Worm (Caenorhabditis elegans) whole organism, early embryonic: ENCODE results near the gene phb-2.

ENCODE experiments used
- B0310.2 ChIP-seq: sonication (generic microtip); optimal IDR thresholded peaks from 2 replicates; lab custom pipeline; 2016; ENCODE audit warnings: mild to moderate bottlenecking, missing genetic modification characterization, missing compliant biosample characterization
- F13C5.2 ChIP-seq: sonication (generic microtip); optimal IDR thresholded peaks from 2 replicates; lab custom pipeline; 2017; ENCODE audit warnings: mild to moderate bottlenecking, missing genetic modification characterization, inconsistent platforms, missing compliant biosample characterization
- ama-1 ChIP-seq: fragments of 150-350 bp; optimal IDR thresholded peaks from 2 replicates; lab custom pipeline; 2014
- ceh-13 ChIP-seq: fragments of 200-800 bp; sonication (Bioruptor generic); optimal IDR thresholded peaks from 2 replicates; lab custom pipeline; 2018; ENCODE audit warnings: mild to moderate bottlenecking, missing genetic modification characterization, missing compliant biosample characterization
- ceh-36 ChIP-seq: sonication (generic microtip); optimal IDR thresholded peaks from 2 replicates; lab custom pipeline; 2016; ENCODE audit warnings: missing genetic modification characterization, inconsistent platforms, missing compliant biosample characterization
- flt-1 ChIP-seq: fragments of 200-800 bp; sonication (Bioruptor generic); IDR thresholded peaks from 2 replicates; pipeline ENCODE4 v1.3.6; 2022; ENCODE audit warnings: missing genetic modification characterization, missing compliant biosample characterization
- hmbx-1 ChIP-seq: sonication (generic microtip); optimal IDR thresholded peaks from 2 replicates; lab custom pipeline; 2016; ENCODE audit warnings: mild to moderate bottlenecking, missing genetic modification characterization, missing compliant biosample characterization
- hmg-4 ChIP-seq: fragments of 200-800 bp; sonication (Bioruptor generic); optimal IDR thresholded peaks from 2 replicates; lab custom pipeline; 2018; ENCODE audit warnings: mild to moderate bottlenecking, missing genetic modification characterization, missing compliant biosample characterization
- hnd-1 ChIP-seq: sonication (generic microtip); optimal IDR thresholded peaks from 2 replicates; lab custom pipeline; 2016; ENCODE audit warnings: missing genetic modification characterization, missing compliant biosample characterization
- pes-1 ChIP-seq: fragments of 200-800 bp; sonication (Bioruptor generic); IDR thresholded peaks from 2 replicates; pipeline ENCODE4 v1.3.6; 2022; ENCODE audit warnings: missing genetic modification reagents, missing genetic modification characterization, missing compliant biosample characterization
- sea-1 ChIP-seq: fragments of 200-800 bp; sonication (Bioruptor generic); conservative IDR thresholded peaks from 2 replicates; pipeline ENCODE4 v1.3.6; 2022; ENCODE audit warnings: missing genetic modification characterization, missing compliant biosample characterization
- tbx-11 ChIP-seq: fragments of 200-800 bp; sonication (Bioruptor generic); IDR thresholded peaks from 2 replicates; pipeline ENCODE4 v1.3.6; 2022; ENCODE audit warnings: missing genetic modification characterization, missing compliant biosample characterization
- tbx-37 ChIP-seq: fragments of 200-800 bp; sonication (Bioruptor generic); conservative IDR thresholded peaks from 2 replicates; pipeline ENCODE4 v1.3.6; 2022; ENCODE audit warnings: missing genetic modification reagents, missing genetic modification characterization, missing compliant biosample characterization
- tra-4 ChIP-seq: sonication (generic microtip); optimal IDR thresholded peaks from 2 replicates; lab custom pipeline; 2017; ENCODE audit warnings: missing genetic modification characterization, missing compliant biosample characterization

DNA sequence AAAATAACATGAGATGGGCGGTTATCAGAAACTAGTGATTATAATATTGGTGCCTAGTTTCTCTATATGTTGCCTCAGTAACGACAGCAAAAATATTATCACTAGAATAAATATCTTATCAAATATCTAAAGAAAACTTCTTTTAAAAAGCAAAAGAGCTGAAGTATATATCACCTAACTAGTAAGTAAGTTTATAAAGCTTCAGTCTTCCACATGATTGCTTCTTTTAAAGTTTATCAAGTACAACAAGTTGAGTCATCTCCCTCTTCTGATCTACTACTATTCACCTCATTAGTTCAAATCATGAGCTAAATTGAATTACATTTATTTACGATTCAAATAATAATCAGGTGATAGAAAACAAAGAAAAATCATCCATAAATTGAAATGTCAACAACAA, 36.9 kb downstream of the phb-2 start:
- no peak for TF ChIP-seq ceh-36 (tag; lab: Kevin White, UChicago)
- TF ChIP-seq tra-4 (tag; lab: Kevin White, UChicago): no peak
- TF ChIP-seq tbx-11 (GFP tag; lab: Robert Waterston, UW): no peak
- no peak for TF ChIP-seq hmbx-1 (tag; lab: Kevin White, UChicago)
- TF ChIP-seq ama-1 (lab: Kevin White, UChicago): no peak
- no peak for TF ChIP-seq F13C5.2 (tag; lab: Kevin White, UChicago)
- TF ChIP-seq sea-1 (GFP tag; lab: Robert Waterston, UW): no peak
- TF ChIP-seq flt-1 (GFP tag; lab: Robert Waterston, UW): no peak
- TF ChIP-seq ceh-13 (GFP tag; lab: Kevin White, UChicago): no peak
- no peak for TF ChIP-seq hnd-1
- no peak for TF ChIP-seq pes-1 (GFP tag; lab: Robert Waterston, UW)
- no peak for TF ChIP-seq hmg-4
- TF ChIP-seq tbx-37: no peak
- TF ChIP-seq B0310.2 (tag; lab: Kevin White, UChicago): no peak
